Fruit fly (Drosophila melanogaster): ENCODE data around the gene Akap200.

DNA sequence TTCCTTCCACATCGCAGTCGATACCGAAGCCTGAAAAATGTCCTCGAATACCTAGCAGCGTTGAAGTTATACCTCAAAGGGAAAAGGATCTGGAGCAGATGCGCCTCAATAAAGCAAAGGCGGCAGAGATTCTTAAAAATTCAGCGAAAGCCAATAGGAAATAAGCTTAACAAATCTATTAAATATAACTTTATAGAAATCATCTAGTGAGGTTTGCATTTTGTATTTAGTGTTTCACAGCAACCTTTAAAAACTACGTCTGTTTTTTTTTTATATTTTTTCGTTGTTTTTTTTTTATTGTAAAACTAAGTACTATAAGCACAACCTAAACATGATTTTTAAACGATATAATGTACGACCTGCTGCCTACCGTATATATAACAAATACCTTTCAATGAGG is 26.7 kb downstream of the Akap200 start, which contains the start of gene CG31897:
- TF ChIP-seq psq (optimal IDR thresholded peaks at IDR 0.05) (no peak), CG8478 (optimal IDR thresholded peaks at IDR 0.05) (no peak), Dll (optimal IDR thresholded peaks at IDR 0.05) (no peak)
